Worm (Caenorhabditis elegans): ENCODE data around the gene F26G1.9.

F26G1.9 gene

DNA sequence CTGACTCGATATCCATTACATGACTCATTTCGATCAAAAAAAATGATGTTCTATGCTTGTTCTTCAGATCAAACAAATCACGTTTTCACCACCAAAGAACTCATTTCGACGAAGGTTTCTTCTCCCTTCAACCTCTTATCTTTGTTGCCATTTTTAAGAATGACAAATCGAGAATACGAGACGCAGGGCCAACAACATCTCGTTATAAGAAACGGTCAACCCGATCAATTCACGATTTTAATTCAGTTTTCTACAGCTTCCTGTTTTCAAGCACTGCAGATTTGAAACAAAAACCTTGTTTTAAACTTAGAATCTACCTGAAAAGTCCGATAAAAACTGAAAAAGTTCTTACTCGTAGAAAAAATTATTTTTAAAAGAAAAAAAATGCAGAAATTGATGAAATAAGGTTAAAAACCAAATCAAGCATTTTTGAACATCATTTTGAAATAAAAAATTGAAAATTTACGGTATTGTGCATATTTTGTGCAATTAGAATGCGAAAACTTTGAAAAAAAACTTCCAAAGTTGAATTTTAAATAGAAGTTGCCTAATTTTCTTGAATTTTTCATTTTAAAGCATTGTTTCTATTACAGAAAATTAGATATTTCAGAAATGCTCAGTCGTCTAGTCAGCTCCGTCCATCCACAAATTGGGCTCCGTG lies 32.1 kb downstream of the F26G1.9 start, which contains the start of gene acs-11 (continued):
- TF ChIP-seq fkh-10 (GFP tag; optimal IDR thresholded peaks at IDR 0.05) (no peak), efl-3 (GFP tag; optimal IDR thresholded peaks at IDR 0.05) (no peak), unc-86 (tag; optimal IDR thresholded peaks at IDR 0.05) (no peak), tlp-1 (tag; optimal IDR thresholded peaks at IDR 0.05) (no peak), aly-2 (tag; optimal IDR thresholded peaks at IDR 0.05) (no peak), nhr-71 (tag; optimal IDR thresholded peaks at IDR 0.05) (peak; percentile 25), nhr-12 (tag; optimal IDR thresholded peaks at IDR 0.05) (no peak), unc-30 (tag; optimal IDR thresholded peaks at IDR 0.05) (no peak), elt-2 (tag; optimal IDR thresholded peaks at IDR 0.05) (peak; percentile 22), nhr-76 (tag; optimal IDR thresholded peaks at IDR 0.05) (no peak), nhr-85 (tag) (peak; percentile 61), nhr-20 (tag; optimal IDR thresholded peaks at IDR 0.05) (peak; percentile 11), hlh-17 (GFP tag; optimal IDR thresholded peaks at IDR 0.05; ENCODE audit: borderline replicate concordance) (no peak), Y116A8C.19 (tag; optimal IDR thresholded peaks at IDR 0.05; ENCODE audit: borderline replicate concordance) (no peak), lin-15B (tag; optimal IDR thresholded peaks at IDR 0.05) (no peak), lin-35 (GFP tag; optimal IDR thresholded peaks at IDR 0.05) (peak in 1 of 2 experiments; percentile 58), isw-1 (GFP tag; IDR thresholded peaks at IDR 0.05) (no peak), zag-1 (tag; optimal IDR thresholded peaks at IDR 0.05) (no peak), fos-1 (tag; optimal IDR thresholded peaks at IDR 0.05) (no peak), nhr-84 (tag; optimal IDR thresholded peaks at IDR 0.05) (no peak), nhr-47 (tag; optimal IDR thresholded peaks at IDR 0.05) (no peak), fkh-8 (tag; optimal IDR thresholded peaks at IDR 0.05) (no peak), swsn-7 (tag; optimal IDR thresholded peaks at IDR 0.05) (no peak), mef-2 (tag; optimal IDR thresholded peaks at IDR 0.05) (no peak), ztf-11 (tag; optimal IDR thresholded peaks at IDR 0.05) (no peak), nhr-90 (tag; optimal IDR thresholded peaks at IDR 0.05; ENCODE audit: poor library complexity) (peak; percentile 14), tbx-2 (tag; optimal IDR thresholded peaks at IDR 0.05) (no peak), ama-1 (optimal IDR thresholded peaks at IDR 0.05) (no peak), C16A3.4 (tag; optimal IDR thresholded peaks at IDR 0.05) (no peak), rnt-1 (tag; optimal IDR thresholded peaks at IDR 0.05) (no peak), snpc-4 (tag; optimal IDR thresholded peaks at IDR 0.05) (no peak), ets-5 (GFP tag; IDR thresholded peaks at IDR 0.05) (no peak), snu-23 (GFP tag; optimal IDR thresholded peaks at IDR 0.05) (peak; percentile 13), mab-9 (GFP tag; IDR thresholded peaks at IDR 0.05) (no peak), unc-130 (tag; optimal IDR thresholded peaks at IDR 0.05) (peak; percentile 27), dpl-1 (GFP tag; optimal IDR thresholded peaks at IDR 0.05) (no peak), aha-1 (tag; optimal IDR thresholded peaks at IDR 0.05) (no peak), fkh-4 (tag; optimal IDR thresholded peaks at IDR 0.05; ENCODE audit: borderline replicate concordance) (no peak), lin-13 (GFP tag; optimal IDR thresholded peaks at IDR 0.05) (no peak), unc-98 (GFP tag; IDR thresholded peaks at IDR 0.05) (no peak), mdl-1 (tag; optimal IDR thresholded peaks at IDR 0.05) (peak in 1 of 2 experiments; percentile 5)

DNA sequence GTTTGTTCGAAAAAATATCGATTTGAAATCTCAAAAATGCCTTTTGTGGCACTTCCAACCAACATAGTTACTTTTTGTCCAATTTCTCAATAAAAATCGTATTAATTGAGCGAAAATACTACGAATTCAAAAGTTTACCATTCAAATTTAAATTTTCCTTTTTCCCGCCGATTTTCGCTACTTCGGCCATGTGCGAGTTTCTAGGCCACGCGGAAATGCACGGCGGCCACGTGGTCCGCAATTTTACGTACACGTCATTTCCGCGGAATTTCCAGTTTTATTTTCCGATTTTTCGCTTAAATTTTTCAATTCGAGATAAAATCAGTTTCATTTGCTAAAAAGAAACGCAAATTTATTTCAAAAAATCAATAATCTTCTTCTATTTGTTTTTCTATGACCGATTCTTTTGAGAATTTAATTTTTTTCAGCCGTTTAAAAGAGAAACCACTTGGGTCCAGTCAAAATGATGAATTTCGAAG lies 33.8 kb downstream of the F26G1.9 start, which contains the start of gene eas-1:
Gene eas-1, plus strand, starts transcription at position 429 of the 479 bp plus-strand sequence.
- TF ChIP-seq ceh-82 (tag; optimal IDR thresholded peaks at IDR 0.05) (peak; percentile 62 to 79 (median 78)), ceh-8 (GFP tag; optimal IDR thresholded peaks at IDR 0.05) (peak; percentile 63), efl-3 (GFP tag; optimal IDR thresholded peaks at IDR 0.05) (peak; percentile 29), hpl-2 (GFP tag; optimal IDR thresholded peaks at IDR 0.05) (peak; percentile 47), unc-62 (GFP tag; optimal IDR thresholded peaks at IDR 0.05) (no peak), sox-4 (tag; optimal IDR thresholded peaks at IDR 0.05) (peak; percentile 87), zag-1 (tag; optimal IDR thresholded peaks at IDR 0.05) (no peak), tbx-2 (tag; optimal IDR thresholded peaks at IDR 0.05) (peak; percentile 91), C16A3.4 (tag; optimal IDR thresholded peaks at IDR 0.05) (peak; percentile 71), sptf-1 (tag; optimal IDR thresholded peaks at IDR 0.05) (no peak), lir-3 (tag; optimal IDR thresholded peaks at IDR 0.05; ENCODE audit: poor library complexity) (peak; percentile 95), mep-1 (tag; optimal IDR thresholded peaks at IDR 0.05) (peak; percentile 82), egl-27 (tag; optimal IDR thresholded peaks at IDR 0.05) (no peak), snu-23 (GFP tag; optimal IDR thresholded peaks at IDR 0.05) (peak; percentile 86), nhr-28 (tag; optimal IDR thresholded peaks at IDR 0.05) (no peak), elt-3 (tag; optimal IDR thresholded peaks at IDR 0.05) (peak in 3 of 6 experiments; percentile 1 to 79 (median 19)), nhr-237 (tag; optimal IDR thresholded peaks at IDR 0.05) (peak; percentile 26), ztf-11 (tag; optimal IDR thresholded peaks at IDR 0.05) (peak in 1 of 2 experiments; percentile 88), fos-1 (tag; optimal IDR thresholded peaks at IDR 0.05) (peak; percentile 52)
